Worm (Caenorhabditis elegans) whole organism, midembryonic: Measurements from ENCODE around the gene F54H5.2.

ENCODE experiments used
- cog-1 ChIP-seq: sonication (generic microtip); optimal IDR thresholded peaks from 2 replicates; lab custom pipeline; 2016; ENCODE audit warnings: missing genetic modification characterization, missing compliant biosample characterization
- med-1 ChIP-seq: sonication (generic microtip); optimal IDR thresholded peaks from 2 replicates; lab custom pipeline; 2017; ENCODE audit warnings: missing genetic modification characterization, mild to moderate bottlenecking, missing compliant biosample characterization, antibody characterized with exemption, missing genetic modification reagents; ENCODE audit not compliant: insufficient read depth
- ztf-23 ChIP-seq: fragments of 200-800 bp; sonication (Bioruptor generic); IDR thresholded peaks from 2 replicates; pipeline ENCODE4 v1.3.6; 2022; ENCODE audit warnings: missing genetic modification reagents, missing genetic modification characterization, missing compliant biosample characterization

DNA sequence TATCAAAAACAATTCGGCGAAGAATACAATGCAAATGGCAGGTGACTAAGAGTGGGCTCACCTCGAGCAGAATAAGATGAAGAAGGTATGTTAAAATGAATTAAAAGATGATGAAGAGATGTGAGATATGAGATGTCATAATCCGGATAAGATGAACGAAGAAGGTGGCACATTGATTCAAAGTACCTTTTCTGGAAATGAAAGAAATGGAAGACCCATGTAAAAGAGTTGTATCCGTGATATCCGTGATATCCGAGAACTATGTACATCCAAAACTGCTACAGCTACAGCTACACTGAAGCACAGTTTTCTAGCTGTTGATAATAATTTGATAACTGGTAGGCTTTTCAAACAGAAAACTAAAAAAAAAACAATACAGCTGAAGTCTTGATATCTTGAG is 21.7 kb downstream of the F54H5.2 start, which contains the start of gene oig-8:
- TF ChIP-seq med-1 (GFP tag; lab: Kevin White, UChicago) (no peak), cog-1 (tag; lab: Kevin White, UChicago) (no peak), ztf-23 (GFP tag; lab: Robert Waterston, UW) (no peak)
